Fruit fly (Drosophila melanogaster): ENCODE results near the gene CG14829.
A peak's percentile ranks its signal among the peaks of the same experiment; 100 is the strongest.

Gene CG14829

DNA sequence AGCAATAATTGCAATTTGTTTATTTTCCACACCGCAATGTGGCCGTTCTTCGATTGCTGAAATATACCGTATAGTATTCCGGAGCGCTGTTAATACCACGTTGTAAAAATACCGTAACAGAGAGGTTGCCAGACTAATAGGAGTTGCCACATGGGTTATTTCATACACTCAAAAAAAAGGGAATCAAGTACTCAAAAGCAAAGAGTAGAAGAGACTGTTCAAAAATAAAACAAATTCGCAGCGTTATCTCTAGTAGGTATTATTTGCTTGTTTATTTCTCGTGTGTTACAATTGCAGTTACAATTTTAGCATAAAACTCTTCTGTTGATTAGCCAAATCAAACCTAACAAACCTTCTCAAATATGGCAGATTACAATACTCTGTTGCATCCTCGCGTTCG, 12.5 kb upstream of the CG14829 start, which contains the start of gene MED4 (continued):
- TF ChIP-seq gsb (GFP tag; IDR thresholded peaks at IDR 0.05) (peak; percentile 49), CTCF (GFP tag; optimal IDR thresholded peaks at IDR 0.05) (peak; percentile 24), CG1647 (GFP tag; optimal IDR thresholded peaks at IDR 0.05) (peak; percentile 56), lilli (GFP tag; optimal IDR thresholded peaks at IDR 0.05) (peak; percentile 89), peb (GFP tag; IDR thresholded peaks at IDR 0.05) (peak; percentile 37; the same call in 1 of the 2 replicates), Atf-2 (GFP tag; optimal IDR thresholded peaks at IDR 0.05) (peak; percentile 83), Hr3 (GFP tag; optimal IDR thresholded peaks at IDR 0.05) (peak; percentile 70), CG17568 (GFP tag; optimal IDR thresholded peaks at IDR 0.05) (no peak), CG11398 (GFP tag; optimal IDR thresholded peaks at IDR 0.05) (peak; percentile 75), CG30403 (GFP tag; optimal IDR thresholded peaks at IDR 0.05) (peak; percentile 86), pum (GFP tag; optimal IDR thresholded peaks at IDR 0.05) (peak; percentile 83), dm (GFP tag; optimal IDR thresholded peaks at IDR 0.05) (peak; percentile 88), MESR4 (GFP tag; optimal IDR thresholded peaks at IDR 0.05) (peak; percentile 82), CG3163 (GFP tag; optimal IDR thresholded peaks at IDR 0.05) (peak; percentile 72), PHDP (tag; optimal IDR thresholded peaks at IDR 0.05) (peak; percentile 83), Hr39 (optimal IDR thresholded peaks at IDR 0.05) (no peak), CG11723 (GFP tag; optimal IDR thresholded peaks at IDR 0.05) (peak; percentile 36), CG7271 (tag; optimal IDR thresholded peaks at IDR 0.05) (no peak), CG6272 (GFP tag; IDR thresholded peaks at IDR 0.05) (peak; percentile 54; the same call in 1 of the 2 replicates), CG11247 (GFP tag; IDR thresholded peaks at IDR 0.05) (peak; percentile 71), CG2889 (GFP tag; IDR thresholded peaks at IDR 0.05) (peak; percentile 61; the same call in 2 of the 3 replicates), CG4328 (GFP tag; optimal IDR thresholded peaks at IDR 0.05) (no peak), CG4730 (GFP tag; IDR thresholded peaks at IDR 0.05) (peak; percentile 61), CG12744 (GFP tag; optimal IDR thresholded peaks at IDR 0.05) (peak; percentile 69), CG13894 (tag; optimal IDR thresholded peaks at IDR 0.05) (peak; percentile 72), CG34224 (GFP tag; IDR thresholded peaks at IDR 0.05; ENCODE audit: partially characterized antibody) (peak; percentile 18; the same call in 1 of the 3 replicates), dan (GFP tag; IDR thresholded peaks at IDR 0.05) (no peak), GATAe (GFP tag; conservative IDR thresholded peaks at IDR 0.05) (no peak), CG42726 (GFP tag; IDR thresholded peaks at IDR 0.05; ENCODE audit: partially characterized antibody) (no peak), Bdp1 (GFP tag; optimal IDR thresholded peaks at IDR 0.05) (peak; percentile 38)

- TF ChIP-seq CG15479 (GFP tag; optimal IDR thresholded peaks at IDR 0.05) = no peak
- TF ChIP-seq kah (GFP tag; optimal IDR thresholded peaks at IDR 0.05) = no peak
- peak; percentile 16 for TF ChIP-seq gsb-n (tag; optimal IDR thresholded peaks at IDR 0.05)
- TF ChIP-seq CG9727 (GFP tag; optimal IDR thresholded peaks at IDR 0.05) = peak; percentile 30
- no peak for TF ChIP-seq pita (GFP tag; optimal IDR thresholded peaks at IDR 0.05)
- no peak for TF ChIP-seq Fer2 (tag; optimal IDR thresholded peaks at IDR 0.05)
- TF ChIP-seq insv (GFP tag; optimal IDR thresholded peaks at IDR 0.05) = no peak
- peak; percentile 32 for TF ChIP-seq Myb (GFP tag; optimal IDR thresholded peaks at IDR 0.05)
- TF ChIP-seq Ravus (GFP tag; IDR thresholded peaks at IDR 0.05) = no peak
- peak; percentile 49 for TF ChIP-seq tin (GFP tag; optimal IDR thresholded peaks at IDR 0.05)
- no peak for TF ChIP-seq CG8478 (optimal IDR thresholded peaks at IDR 0.05)
- TF ChIP-seq Oli (tag; optimal IDR thresholded peaks at IDR 0.05) = no peak
- TF ChIP-seq Dip2 (GFP tag; IDR thresholded peaks at IDR 0.05) = no peak
- TF ChIP-seq CG8359 (GFP tag; optimal IDR thresholded peaks at IDR 0.05; ENCODE audit: borderline replicate concordance) = no peak
- no peak for TF ChIP-seq CG7987 (GFP tag; optimal IDR thresholded peaks at IDR 0.05)
- peak; percentile 69 for TF ChIP-seq CG2120 (GFP tag; optimal IDR thresholded peaks at IDR 0.05)
- no peak for TF ChIP-seq sr (GFP tag; IDR thresholded peaks at IDR 0.05)
- no peak for TF ChIP-seq gt (GFP tag; IDR thresholded peaks at IDR 0.05)
- TF ChIP-seq nau (GFP tag; optimal IDR thresholded peaks at IDR 0.05) = no peak
- TF ChIP-seq org-1 (GFP tag; optimal IDR thresholded peaks at IDR 0.05) = no peak
- TF ChIP-seq Rx (GFP tag; IDR thresholded peaks at IDR 0.05) = no peak
- TF ChIP-seq Bteb2 (GFP tag; optimal IDR thresholded peaks at IDR 0.05) = peak; percentile 29
- TF ChIP-seq Antp (GFP tag; optimal IDR thresholded peaks at IDR 0.05) = peak; percentile 15
- TF ChIP-seq Awh (GFP tag; IDR thresholded peaks at IDR 0.05) = no peak
- TF ChIP-seq pfk (GFP tag; optimal IDR thresholded peaks at IDR 0.05) = no peak
These were observed 11.2 kb upstream of the CG14829 start, which contains the start of gene Cdc27 for dm6 chr3L:7249167-7249566. TSS of gene Cdc27 (minus strand) at chr3L:7249340.
